Worm (Caenorhabditis elegans): ENCODE data around the gene bbln-1.

The bbln-1 gene

DNA sequence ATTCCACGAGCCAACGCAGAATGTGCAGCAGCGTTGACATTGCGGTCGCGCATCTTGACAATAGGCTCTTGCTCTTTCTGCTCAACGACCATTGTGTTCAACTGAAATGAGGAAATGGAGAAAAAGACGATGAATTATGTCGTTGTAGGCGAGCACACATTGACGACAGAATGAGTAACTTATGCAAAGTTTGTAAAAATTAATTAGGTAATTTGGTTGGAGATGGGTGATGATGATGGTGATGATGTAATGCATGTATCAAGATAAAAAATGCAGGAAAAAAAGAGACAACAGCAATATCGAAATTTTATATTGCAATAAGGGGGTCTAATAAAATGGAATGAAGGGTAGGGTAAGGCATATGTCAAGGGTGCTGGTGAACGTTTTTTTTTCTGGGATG lies at the start of gene bbln-1:
Gene bbln-1, minus strand, starts transcription at position 101 of the 400 bp plus-strand sequence.
- no peak for TF ChIP-seq elt-1 (tag; optimal IDR thresholded peaks at IDR 0.05; ENCODE audit: borderline replicate concordance, insufficient read depth)
- no peak for TF ChIP-seq mls-2 (tag; optimal IDR thresholded peaks at IDR 0.05)
- TF ChIP-seq snpc-4 (tag; optimal IDR thresholded peaks at IDR 0.05), result no peak
- no peak for TF ChIP-seq blmp-1 (tag; optimal IDR thresholded peaks at IDR 0.05)
- no peak for TF ChIP-seq ham-2 (GFP tag; optimal IDR thresholded peaks at IDR 0.05)
- TF ChIP-seq ceh-39 (tag; optimal IDR thresholded peaks at IDR 0.05), result no peak
- no peak for TF ChIP-seq zip-8 (tag; optimal IDR thresholded peaks at IDR 0.05)
- TF ChIP-seq pha-4 (tag; optimal IDR thresholded peaks at IDR 0.05), result no peak
- no peak for TF ChIP-seq nhr-237 (tag; optimal IDR thresholded peaks at IDR 0.05)
- no peak for TF ChIP-seq unc-120 (tag; optimal IDR thresholded peaks at IDR 0.05; ENCODE audit: poor library complexity, severe bottlenecking)
- no peak for TF ChIP-seq nhr-76 (tag; optimal IDR thresholded peaks at IDR 0.05)
- TF ChIP-seq bed-3 (GFP tag; optimal IDR thresholded peaks at IDR 0.05), result no peak
- TF ChIP-seq flh-1 (GFP tag; optimal IDR thresholded peaks at IDR 0.05), result no peak
- TF ChIP-seq cnd-1 (tag; optimal IDR thresholded peaks at IDR 0.05), result no peak
- no peak for TF ChIP-seq sptf-1 (tag; optimal IDR thresholded peaks at IDR 0.05)
- TF ChIP-seq unc-39 (tag; optimal IDR thresholded peaks at IDR 0.05), result no peak
- TF ChIP-seq ces-1 (GFP tag; optimal IDR thresholded peaks at IDR 0.05), result no peak
- no peak for TF ChIP-seq ceh-83 (GFP tag; optimal IDR thresholded peaks at IDR 0.05)
- TF ChIP-seq hlh-1 (tag; optimal IDR thresholded peaks at IDR 0.05), result no peak

ce11 chrX:3199249-3199648 lies 47.0 kb upstream of the bbln-1 start, which contains the start of gene fax-1:
Gene fax-1 (minus strand): TSS chrX:3199349.
- TF ChIP-seq ceh-83 (GFP tag; optimal IDR thresholded peaks at IDR 0.05) (no peak), ces-1 (GFP tag; optimal IDR thresholded peaks at IDR 0.05) (peak; percentile 18), ham-2 (GFP tag; optimal IDR thresholded peaks at IDR 0.05) (no peak)

- no peak for TF ChIP-seq nhr-28 (tag; optimal IDR thresholded peaks at IDR 0.05)
- peak; percentile 58 for TF ChIP-seq ces-1 (GFP tag; optimal IDR thresholded peaks at IDR 0.05)
- no peak for TF ChIP-seq ham-2 (GFP tag; optimal IDR thresholded peaks at IDR 0.05)
- TF ChIP-seq nhr-12 (tag; optimal IDR thresholded peaks at IDR 0.05), result no peak
- no peak for TF ChIP-seq flh-1 (GFP tag; optimal IDR thresholded peaks at IDR 0.05)
These were observed 45.1 kb upstream of the bbln-1 start for ce11 chrX:3197319-3197718.

DNA sequence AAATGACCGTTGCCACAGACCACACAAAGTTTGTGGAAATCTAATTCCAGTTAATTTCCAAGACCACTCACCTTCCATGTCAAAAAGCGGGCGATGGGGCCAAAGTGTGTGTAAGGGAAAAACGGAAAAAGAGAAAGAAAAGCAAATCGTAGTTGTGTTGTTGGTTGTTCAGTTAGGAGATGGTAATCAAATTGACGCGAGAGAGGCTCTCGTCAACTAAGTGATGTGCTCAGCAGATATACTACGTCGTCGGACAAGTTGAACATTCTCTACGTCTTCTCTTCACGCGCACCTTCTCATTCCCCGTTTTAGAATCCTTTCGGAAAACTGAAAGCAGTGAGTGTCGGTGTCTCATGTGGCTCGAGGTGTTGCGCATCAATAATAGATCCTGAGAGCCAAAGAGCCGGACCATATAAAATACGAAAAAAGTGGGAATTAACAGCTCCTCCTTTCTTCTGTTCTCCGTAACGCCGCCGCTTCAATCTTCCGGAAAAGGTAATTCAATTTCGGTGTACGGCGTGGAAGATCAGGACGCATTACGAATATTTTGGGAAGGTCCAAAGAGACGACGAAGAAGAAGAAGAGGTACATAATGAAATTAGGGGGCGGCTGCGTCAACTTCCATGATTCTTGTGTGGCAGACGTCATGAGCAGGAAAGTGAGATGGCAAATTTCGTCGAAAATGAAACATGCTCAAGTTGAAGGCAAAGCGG lies 39.2 kb upstream of the bbln-1 start:
- TF ChIP-seq lsy-2 (tag; optimal IDR thresholded peaks at IDR 0.05), result no peak
- TF ChIP-seq nhr-76 (tag; optimal IDR thresholded peaks at IDR 0.05), result no peak
- no peak for TF ChIP-seq nhr-2 (tag; optimal IDR thresholded peaks at IDR 0.05)
- TF ChIP-seq snpc-4 (tag; optimal IDR thresholded peaks at IDR 0.05), result no peak
- no peak for TF ChIP-seq elt-1 (tag; optimal IDR thresholded peaks at IDR 0.05; ENCODE audit: borderline replicate concordance, insufficient read depth)
- no peak for TF ChIP-seq tbx-8 (GFP tag; optimal IDR thresholded peaks at IDR 0.05)
- peak; percentile 91 for TF ChIP-seq ces-1 (GFP tag; optimal IDR thresholded peaks at IDR 0.05)

DNA sequence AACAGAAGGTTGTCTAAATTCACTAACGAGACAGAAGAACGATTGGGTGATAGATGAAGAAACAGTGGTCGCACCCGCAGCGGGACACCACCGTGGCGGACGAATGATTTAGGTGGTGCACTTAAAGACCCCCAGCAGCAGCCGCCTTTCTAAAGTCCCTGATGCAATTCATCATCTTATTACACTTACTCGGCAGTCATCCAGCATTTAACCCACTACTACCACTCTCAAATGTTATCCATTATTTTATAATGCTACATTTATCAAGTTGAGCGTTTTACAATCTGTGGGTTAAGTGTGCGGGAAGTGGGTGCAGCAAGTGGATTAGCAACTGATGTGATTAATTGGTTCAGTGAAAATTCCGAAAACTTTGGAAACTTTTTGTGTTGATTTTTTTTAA lies 37.9 kb upstream of the bbln-1 start:
- no peak for TF ChIP-seq bed-3 (GFP tag; optimal IDR thresholded peaks at IDR 0.05)
- TF ChIP-seq ceh-83 (GFP tag; optimal IDR thresholded peaks at IDR 0.05), result no peak
- TF ChIP-seq flh-1 (GFP tag; optimal IDR thresholded peaks at IDR 0.05), result no peak
- TF ChIP-seq lin-32 (GFP tag; optimal IDR thresholded peaks at IDR 0.05), result no peak
- TF ChIP-seq mls-2 (tag; optimal IDR thresholded peaks at IDR 0.05), result no peak
- TF ChIP-seq ceh-39 (tag; optimal IDR thresholded peaks at IDR 0.05), result no peak
- TF ChIP-seq ces-1 (GFP tag; optimal IDR thresholded peaks at IDR 0.05), result peak; percentile 72
- no peak for TF ChIP-seq mab-5 (tag; optimal IDR thresholded peaks at IDR 0.05)
- peak; percentile 81 for TF ChIP-seq unc-62 (GFP tag; optimal IDR thresholded peaks at IDR 0.05)
- TF ChIP-seq drap-1 (GFP tag; optimal IDR thresholded peaks at IDR 0.05), result no peak
- no peak for TF ChIP-seq unc-120 (tag; optimal IDR thresholded peaks at IDR 0.05; ENCODE audit: poor library complexity, severe bottlenecking)
- TF ChIP-seq tbx-8 (GFP tag; optimal IDR thresholded peaks at IDR 0.05), result no peak
- TF ChIP-seq blmp-1 (tag; optimal IDR thresholded peaks at IDR 0.05), result no peak
- no peak for TF ChIP-seq elt-3 (tag; optimal IDR thresholded peaks at IDR 0.05)
- TF ChIP-seq nhr-28 (tag; optimal IDR thresholded peaks at IDR 0.05), result no peak
- TF ChIP-seq nhr-237 (tag; optimal IDR thresholded peaks at IDR 0.05), result no peak
- no peak for TF ChIP-seq nhr-12 (tag; optimal IDR thresholded peaks at IDR 0.05)
- peak; percentile 68 for TF ChIP-seq hlh-1 (tag; optimal IDR thresholded peaks at IDR 0.05)
- TF ChIP-seq elt-1 (tag; optimal IDR thresholded peaks at IDR 0.05; ENCODE audit: borderline replicate concordance, insufficient read depth), result no peak
- no peak for TF ChIP-seq unc-39 (tag; optimal IDR thresholded peaks at IDR 0.05)
- TF ChIP-seq lsy-2 (tag; optimal IDR thresholded peaks at IDR 0.05), result no peak
- TF ChIP-seq nhr-2 (tag; optimal IDR thresholded peaks at IDR 0.05), result no peak
- no peak for TF ChIP-seq snpc-4 (tag; optimal IDR thresholded peaks at IDR 0.05)
- no peak for TF ChIP-seq pha-4 (tag; optimal IDR thresholded peaks at IDR 0.05)

Data from whole organism, mixed stage, embryonic.